Fruit fly (Drosophila melanogaster): ENCODE results near the gene rtet.

Gene rtet

dm6 chr3R:21112742-21113465 is 4.7 kb downstream of the rtet start (continued):
- TF ChIP-seq CG7745 (tag; optimal IDR thresholded peaks at IDR 0.05) (peak; percentile 42), CkIIα-i1 (GFP tag; IDR thresholded peaks at IDR 0.05) (no peak; the same call in 1 of the 2 replicates), esg (GFP tag; conservative IDR thresholded peaks at IDR 0.05) (peak; percentile 84), inv (GFP tag; IDR thresholded peaks at IDR 0.05; ENCODE audit: partially characterized antibody) (no peak), gsb-n (tag; optimal IDR thresholded peaks at IDR 0.05) (peak; percentile 82), YL-1 (GFP tag; optimal IDR thresholded peaks at IDR 0.05) (peak; percentile 45), lab (GFP tag; optimal IDR thresholded peaks at IDR 0.05) (no peak), CG9727 (GFP tag; optimal IDR thresholded peaks at IDR 0.05) (peak; percentile 81), C15 (GFP tag; IDR thresholded peaks at IDR 0.05) (0 out of 3 replicates have a peak, but pooled peaks have one; percentile 50), Camta (GFP tag; optimal IDR thresholded peaks at IDR 0.05) (peak; percentile 83), CG16863 (GFP tag; optimal IDR thresholded peaks at IDR 0.05) (peak; percentile 87), Fer3 (tag; optimal IDR thresholded peaks at IDR 0.05) (peak; percentile 90), E2f1 (GFP tag; IDR thresholded peaks at IDR 0.05) (peak; percentile 76), HmgZ (tag; optimal IDR thresholded peaks at IDR 0.05) (peak; percentile 91), CG16779 (GFP tag; IDR thresholded peaks at IDR 0.05) (peak; percentile 81), CG16813 (GFP tag; IDR thresholded peaks at IDR 0.05; ENCODE audit: partially characterized antibody) (no peak), gcm (GFP tag; optimal IDR thresholded peaks at IDR 0.05) (peak; percentile 86), usp (GFP tag; optimal IDR thresholded peaks at IDR 0.05) (no peak), pan (optimal IDR thresholded peaks at IDR 0.05) (no peak), pan (GFP tag; optimal IDR thresholded peaks at IDR 0.05 in 1 of 2, IDR thresholded peaks at IDR 0.05 in 1 of 2) (peak in 1 of 2 experiments; percentile 91), CHES-1-like (GFP tag; optimal IDR thresholded peaks at IDR 0.05) (peak; percentile 94), gsb (GFP tag; IDR thresholded peaks at IDR 0.05) (peak; percentile 76), klu (GFP tag; IDR thresholded peaks at IDR 0.05) (peak; percentile 67), kay (GFP tag; optimal IDR thresholded peaks at IDR 0.05) (peak; percentile 82), slp2 (GFP tag; optimal IDR thresholded peaks at IDR 0.05) (peak; percentile 86), rib (GFP tag; IDR thresholded peaks at IDR 0.05) (peak; percentile 49; the same call in 1 of the 2 replicates), Xrp1 (GFP tag; IDR thresholded peaks at IDR 0.05) (peak; percentile 91), CG11695 (GFP tag; IDR thresholded peaks at IDR 0.05) (peak; percentile 91), Blimp-1 (GFP tag; optimal IDR thresholded peaks at IDR 0.05) (peak; percentile 82), CG2199 (GFP tag; IDR thresholded peaks at IDR 0.05) (peak; percentile 70; the same call in 1 of the 3 replicates), pfk (GFP tag; optimal IDR thresholded peaks at IDR 0.05) (peak; percentile 44), ap (GFP tag; IDR thresholded peaks at IDR 0.05) (peak; percentile 78), CG1233 (GFP tag; optimal IDR thresholded peaks at IDR 0.05) (peak; percentile 67), CG6175 (GFP tag; IDR thresholded peaks at IDR 0.05) (peak; percentile 46; the same call in 1 of the 3 replicates), yki (optimal IDR thresholded peaks at IDR 0.05) (no peak), CG8478 (optimal IDR thresholded peaks at IDR 0.05) (no peak), CG17385 (GFP tag; optimal IDR thresholded peaks at IDR 0.05) (peak; percentile 83), sd (tag; optimal IDR thresholded peaks at IDR 0.05) (peak; percentile 81), ranshi (GFP tag; IDR thresholded peaks at IDR 0.05) (peak; percentile 89), corto (GFP tag; optimal IDR thresholded peaks at IDR 0.05) (no peak), Mrtf (GFP tag; IDR thresholded peaks at IDR 0.05) (peak; percentile 82), eyg (GFP tag; optimal IDR thresholded peaks at IDR 0.05) (peak; percentile 86), tna (GFP tag; IDR thresholded peaks at IDR 0.05; ENCODE audit: partially characterized antibody) (0 out of 2 replicates have a peak, but pooled peaks have one; percentile 7)
